Fruit fly (Drosophila melanogaster): ENCODE measurements around the gene NELF-B.

The NELF-B gene

dm6 chrX:7734131-7734930 is 6.2 kb upstream of the NELF-B start, which contains the start of the genes Pdp and Rab39 (continued):
- TF ChIP-seq tai (GFP tag; optimal IDR thresholded peaks at IDR 0.05), result no peak
- TF ChIP-seq dmrt93B (GFP tag; optimal IDR thresholded peaks at IDR 0.05), result peak; percentile 77
- TF ChIP-seq pan (optimal IDR thresholded peaks at IDR 0.05), result no peak
- peak; percentile 85 for TF ChIP-seq HLH106 (tag; optimal IDR thresholded peaks at IDR 0.05)
- TF ChIP-seq Sp1 (GFP tag; optimal IDR thresholded peaks at IDR 0.05), result peak; percentile 72
- peak; percentile 31 for TF ChIP-seq dsf (GFP tag; optimal IDR thresholded peaks at IDR 0.05; ENCODE audit: borderline replicate concordance)

dm6 chrX:7721905-7722304 is 6.3 kb downstream of the NELF-B start, which contains the start of gene Hira:
TSS of gene Hira (plus strand) at chrX:7722119.
- TF ChIP-seq N (GFP tag; optimal IDR thresholded peaks at IDR 0.05) (no peak), Dif (GFP tag; optimal IDR thresholded peaks at IDR 0.05; ENCODE audit: partially characterized antibody) (no peak), dsf (GFP tag; optimal IDR thresholded peaks at IDR 0.05; ENCODE audit: borderline replicate concordance) (no peak), lola (GFP tag; optimal IDR thresholded peaks at IDR 0.05) (no peak)

dm6 chrX:7717832-7718231 is 10.3 kb downstream of the NELF-B start, which contains the start of gene CG15478:
TSS of gene CG15478 (minus strand) at chrX:7717932.
- no peak for TF ChIP-seq N (GFP tag; optimal IDR thresholded peaks at IDR 0.05)

- TF ChIP-seq sv (GFP tag; optimal IDR thresholded peaks at IDR 0.05) (no peak), foxo (GFP tag; optimal IDR thresholded peaks at IDR 0.05) (peak in 1 of 2 experiments; percentile 5)
Measured at dm6 chrX:7715433-7715832, 12.7 kb downstream of the NELF-B start.

- TF ChIP-seq tai (GFP tag; optimal IDR thresholded peaks at IDR 0.05) (peak; percentile 36), Sp1 (GFP tag; optimal IDR thresholded peaks at IDR 0.05) (peak; percentile 77), h (GFP tag; optimal IDR thresholded peaks at IDR 0.05) (peak; percentile 40), HLH106 (tag; optimal IDR thresholded peaks at IDR 0.05) (peak; percentile 11), foxo (GFP tag; optimal IDR thresholded peaks at IDR 0.05) (peak in 1 of 2 experiments; percentile 45), usp (GFP tag; optimal IDR thresholded peaks at IDR 0.05) (no peak), GATAd (GFP tag; optimal IDR thresholded peaks at IDR 0.05) (peak; percentile 63), jim (GFP tag; optimal IDR thresholded peaks at IDR 0.05) (no peak)
Measured at dm6 chrX:7710439-7711154, 17.6 kb downstream of the NELF-B start.

- TF ChIP-seq GATAd (GFP tag; optimal IDR thresholded peaks at IDR 0.05), result no peak
- peak; percentile 50 for TF ChIP-seq psq (GFP tag; optimal IDR thresholded peaks at IDR 0.05)
- peak; percentile 64 for TF ChIP-seq Dif (GFP tag; optimal IDR thresholded peaks at IDR 0.05; ENCODE audit: partially characterized antibody)
- peak; percentile 44 to 64 for TF ChIP-seq dl (GFP tag; optimal IDR thresholded peaks at IDR 0.05; ENCODE audit: insufficient read depth in 1 of 2, partially characterized antibody in 2 of 2)
Measured at dm6 chrX:7709708-7710438, 18.3 kb downstream of the NELF-B start.

- TF ChIP-seq N (GFP tag; optimal IDR thresholded peaks at IDR 0.05), result no peak
- TF ChIP-seq Dfd (GFP tag; optimal IDR thresholded peaks at IDR 0.05), result no peak
- no peak for TF ChIP-seq brk (GFP tag; optimal IDR thresholded peaks at IDR 0.05)
- peak; percentile 73 for TF ChIP-seq HLH106 (tag; optimal IDR thresholded peaks at IDR 0.05)
- TF ChIP-seq Hr78 (GFP tag; optimal IDR thresholded peaks at IDR 0.05), result no peak
- no peak for TF ChIP-seq Myc (optimal IDR thresholded peaks at IDR 0.05)
- no peak for TF ChIP-seq dsf (GFP tag; optimal IDR thresholded peaks at IDR 0.05; ENCODE audit: borderline replicate concordance)
- no peak for TF ChIP-seq GATAd (GFP tag; optimal IDR thresholded peaks at IDR 0.05)
- TF ChIP-seq CrebA (GFP tag; optimal IDR thresholded peaks at IDR 0.05; ENCODE audit: borderline replicate concordance), result no peak
- peak; percentile 78 for TF ChIP-seq rgr (GFP tag; optimal IDR thresholded peaks at IDR 0.05)
- peak; percentile 85 for TF ChIP-seq ey (GFP tag; optimal IDR thresholded peaks at IDR 0.05)
- TF ChIP-seq Jra (GFP tag; optimal IDR thresholded peaks at IDR 0.05), result peak; percentile 56
- no peak for TF ChIP-seq pan (optimal IDR thresholded peaks at IDR 0.05)
- peak; percentile 82 for TF ChIP-seq h (GFP tag; optimal IDR thresholded peaks at IDR 0.05)
- TF ChIP-seq br (GFP tag; optimal IDR thresholded peaks at IDR 0.05), result peak; percentile 86
- no peak for TF ChIP-seq dl (GFP tag; optimal IDR thresholded peaks at IDR 0.05; ENCODE audit: insufficient read depth in 1 of 2, partially characterized antibody in 2 of 2)
- no peak for TF ChIP-seq Abd-B (GFP tag; optimal IDR thresholded peaks at IDR 0.05)
- peak; percentile 75 for TF ChIP-seq OdsH (GFP tag; optimal IDR thresholded peaks at IDR 0.05)
- TF ChIP-seq woc (GFP tag; optimal IDR thresholded peaks at IDR 0.05), result peak; percentile 67
- TF ChIP-seq psq (GFP tag; optimal IDR thresholded peaks at IDR 0.05), result peak; percentile 88
- TF ChIP-seq Vsx2 (GFP tag; optimal IDR thresholded peaks at IDR 0.05; ENCODE audit: partially characterized antibody), result no peak
Measured at dm6 chrX:7708942-7709707, 19.0 kb downstream of the NELF-B start, which contains the start of gene CHES-1-like. TSS of gene CHES-1-like (minus strand) at chrX:7709385.
